Fruit fly (Drosophila melanogaster): Measurements from ENCODE around the gene Cp7Fb.

Cp7Fb gene

DNA sequence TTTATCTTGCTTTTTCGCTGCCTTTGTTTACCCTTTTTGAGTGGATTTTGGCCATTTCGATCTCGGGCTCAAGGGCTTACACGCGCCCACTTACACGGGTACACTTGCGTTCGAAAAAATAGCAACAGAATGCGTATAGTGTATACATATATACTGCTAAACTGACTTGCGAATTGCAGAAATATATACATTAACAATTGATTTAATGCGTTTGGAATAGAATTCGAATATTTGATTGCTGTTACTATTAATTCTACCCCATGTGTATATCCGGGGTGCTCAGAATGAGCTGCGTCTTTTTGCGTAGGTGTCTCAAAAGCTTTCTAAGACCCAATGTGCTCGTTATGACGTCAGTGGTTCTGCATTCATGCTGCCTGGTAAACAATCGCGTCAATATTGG, 19.8 kb downstream of the Cp7Fb start (continued):
- TF ChIP-seq CG9817 (tag; optimal IDR thresholded peaks at IDR 0.05) (peak; percentile 38), CTCF (GFP tag; optimal IDR thresholded peaks at IDR 0.05) (no peak), seq (GFP tag; IDR thresholded peaks at IDR 0.05) (peak; percentile 42; the same call in 1 of the 2 replicates), Max (GFP tag; optimal IDR thresholded peaks at IDR 0.05) (peak; percentile 2), Hey (tag; optimal IDR thresholded peaks at IDR 0.05) (peak; percentile 48), oc (tag; optimal IDR thresholded peaks at IDR 0.05) (peak; percentile 0), bigmax (GFP tag; optimal IDR thresholded peaks at IDR 0.05) (no peak), wdn (GFP tag; IDR thresholded peaks at IDR 0.05) (0 out of 2 replicates have a peak, but pooled peaks have one; percentile 32), CG12071 (GFP tag; optimal IDR thresholded peaks at IDR 0.05) (peak; percentile 51), pnt (GFP tag; optimal IDR thresholded peaks at IDR 0.05) (no peak), CoRest (tag; optimal IDR thresholded peaks at IDR 0.05) (peak; percentile 8), CG13624 (GFP tag; optimal IDR thresholded peaks at IDR 0.05) (peak; percentile 70), Gug (GFP tag; IDR thresholded peaks at IDR 0.05) (peak; percentile 42; the same call in 1 of the 4 replicates), sob (GFP tag; IDR thresholded peaks at IDR 0.05) (peak; percentile 50; the same call in 1 of the 2 replicates), CG31224 (GFP tag; IDR thresholded peaks at IDR 0.05) (peak; percentile 46; the same call in 1 of the 2 replicates), CG12104 (GFP tag; optimal IDR thresholded peaks at IDR 0.05) (no peak), ase (GFP tag; IDR thresholded peaks at IDR 0.05) (no peak), CG2889 (GFP tag; IDR thresholded peaks at IDR 0.05) (no peak), disco-r (GFP tag; optimal IDR thresholded peaks at IDR 0.05) (peak; percentile 8), CG10654 (GFP tag; optimal IDR thresholded peaks at IDR 0.05) (no peak), caup (GFP tag; optimal IDR thresholded peaks at IDR 0.05; ENCODE audit: severe bottlenecking) (peak; percentile 43), CG17359 (tag; optimal IDR thresholded peaks at IDR 0.05) (peak; percentile 20), p53 (GFP tag; optimal IDR thresholded peaks at IDR 0.05) (no peak), CG14441 (GFP tag; IDR thresholded peaks at IDR 0.05) (peak; percentile 66), CG5245 (GFP tag; optimal IDR thresholded peaks at IDR 0.05) (no peak), Ada2b (GFP tag; IDR thresholded peaks at IDR 0.05) (peak; percentile 63), Dref (GFP tag; IDR thresholded peaks at IDR 0.05) (no peak), pan (optimal IDR thresholded peaks at IDR 0.05) (no peak), pan (GFP tag; optimal IDR thresholded peaks at IDR 0.05 in 1 of 2, IDR thresholded peaks at IDR 0.05 in 1 of 2) (peak in 1 of 2 experiments; percentile 41), CG32767 (GFP tag; IDR thresholded peaks at IDR 0.05) (peak; percentile 39; the same call in 1 of the 2 replicates), CG11696 (GFP tag; IDR thresholded peaks at IDR 0.05) (peak; percentile 75), gro (GFP tag; optimal IDR thresholded peaks at IDR 0.05) (peak; percentile 44), CG14014 (GFP tag; IDR thresholded peaks at IDR 0.05) (peak; percentile 47; the same call in 1 of the 2 replicates), odd (GFP tag; optimal IDR thresholded peaks at IDR 0.05) (no peak), grau (tag; optimal IDR thresholded peaks at IDR 0.05) (peak; percentile 35), CG13123 (GFP tag; optimal IDR thresholded peaks at IDR 0.05) (no peak), CG6689 (GFP tag; IDR thresholded peaks at IDR 0.05) (peak; percentile 57), NFAT (GFP tag; IDR thresholded peaks at IDR 0.05) (peak; percentile 72), Dek (tag; optimal IDR thresholded peaks at IDR 0.05) (peak; percentile 41), Sox102F (GFP tag; optimal IDR thresholded peaks at IDR 0.05) (peak; percentile 24), CG11504 (tag; optimal IDR thresholded peaks at IDR 0.05) (peak; percentile 13), Dbx (GFP tag; IDR thresholded peaks at IDR 0.05) (peak; percentile 68; the same call in 1 of the 3 replicates), Atf-2 (GFP tag; optimal IDR thresholded peaks at IDR 0.05) (no peak), CG13775 (GFP tag; optimal IDR thresholded peaks at IDR 0.05) (no peak), CG11247 (GFP tag; IDR thresholded peaks at IDR 0.05) (peak; percentile 38; the same call in 1 of the 2 replicates), prd (optimal IDR thresholded peaks at IDR 0.05) (no peak), prd (GFP tag; IDR thresholded peaks at IDR 0.05) (peak; percentile 48; the same call in 1 of the 3 replicates), CG13296 (GFP tag; optimal IDR thresholded peaks at IDR 0.05) (no peak), Hmr (GFP tag; optimal IDR thresholded peaks at IDR 0.05) (peak; percentile 57), Kr (GFP tag; optimal IDR thresholded peaks at IDR 0.05) (no peak), ap (GFP tag; IDR thresholded peaks at IDR 0.05) (0 out of 2 replicates have a peak, but pooled peaks have one; percentile 18), CG8290 (GFP tag; optimal IDR thresholded peaks at IDR 0.05) (no peak), CG8290 (tag; optimal IDR thresholded peaks at IDR 0.05) (peak in 1 of 2 experiments; percentile 87)

All from whole organism, embryonic.